Worm (Caenorhabditis elegans): ENCODE measurements around the gene E02A10.4.

Gene E02A10.4

ce11 chrV:12567850-12568249 lies at the start of gene E02A10.4:
Gene E02A10.4 (minus strand): TSS chrV:12567950.
- no peak for TF ChIP-seq unc-62 (GFP tag; optimal IDR thresholded peaks at IDR 0.05)

- TF ChIP-seq unc-62 (GFP tag; optimal IDR thresholded peaks at IDR 0.05), result no peak
Observed at ce11 chrV:12612118-12612517, 44.4 kb upstream of the E02A10.4 start, which contains the start of gene cyc-2.2. Gene cyc-2.2 (minus strand): TSS chrV:12612218.

ce11 chrV:12611029-12611428 lies 43.3 kb upstream of the E02A10.4 start, which contains the start of gene cubn-1:
Gene cubn-1 (plus strand): TSS chrV:12611329.
- no peak for TF ChIP-seq unc-62 (GFP tag; optimal IDR thresholded peaks at IDR 0.05)

- TF ChIP-seq unc-62 (GFP tag; optimal IDR thresholded peaks at IDR 0.05), result no peak
Observed at ce11 chrV:12609526-12609925, 41.8 kb upstream of the E02A10.4 start, which contains the start of gene ZC116.1. Gene ZC116.1 (plus strand): TSS chrV:12609826.

- TF ChIP-seq unc-62 (GFP tag; optimal IDR thresholded peaks at IDR 0.05), result no peak
Observed at ce11 chrV:12608857-12609256, 41.1 kb upstream of the E02A10.4 start, which contains the start of gene ZC116.5. Gene ZC116.5 (minus strand): TSS chrV:12608957.

- no peak for TF ChIP-seq unc-62 (GFP tag; optimal IDR thresholded peaks at IDR 0.05)
Observed at ce11 chrV:12607113-12607512, 39.4 kb upstream of the E02A10.4 start, which contains the start of gene erg-28. Gene erg-28 (plus strand): TSS chrV:12607413.

ce11 chrV:12601835-12602234 lies 34.1 kb upstream of the E02A10.4 start:
- no peak for TF ChIP-seq unc-62 (GFP tag; optimal IDR thresholded peaks at IDR 0.05)

ce11 chrV:12599510-12600242 lies 31.9 kb upstream of the E02A10.4 start, which contains the start of gene C14C10.5:
Gene C14C10.5 (plus strand): TSS chrV:12600192.
- TF ChIP-seq unc-62 (GFP tag; optimal IDR thresholded peaks at IDR 0.05), result no peak

- TF ChIP-seq unc-62 (GFP tag; optimal IDR thresholded peaks at IDR 0.05), result no peak
Observed at ce11 chrV:12599110-12599509, 31.4 kb upstream of the E02A10.4 start, which contains the start of the genes C14C10.10 and ril-2. Gene C14C10.10 (minus strand): TSS chrV:12599128. Gene ril-2 (minus strand): TSS chrV:12599157.

ce11 chrV:12596795-12597194 lies 29.0 kb upstream of the E02A10.4 start:
- no peak for TF ChIP-seq unc-62 (GFP tag; optimal IDR thresholded peaks at IDR 0.05)

- no peak for TF ChIP-seq unc-62 (GFP tag; optimal IDR thresholded peaks at IDR 0.05)
Observed at ce11 chrV:12596196-12596595, 28.4 kb upstream of the E02A10.4 start, which contains the start of gene mma-1. Gene mma-1 (minus strand): TSS chrV:12596296.

- no peak for TF ChIP-seq unc-62 (GFP tag; optimal IDR thresholded peaks at IDR 0.05)
Observed at ce11 chrV:12592379-12592778, 24.6 kb upstream of the E02A10.4 start, which contains the start of gene C14C10.2. Gene C14C10.2 (minus strand): TSS chrV:12592479.

- TF ChIP-seq unc-62 (GFP tag; optimal IDR thresholded peaks at IDR 0.05), result no peak
Observed at ce11 chrV:12590601-12591000, 22.9 kb upstream of the E02A10.4 start, which contains the start of gene ttr-43. Gene ttr-43 (minus strand): TSS chrV:12590701.

- TF ChIP-seq unc-62 (GFP tag; optimal IDR thresholded peaks at IDR 0.05), result no peak
Observed at ce11 chrV:12588030-12588429, 20.3 kb upstream of the E02A10.4 start, which contains the start of gene C14C10.1. Gene C14C10.1 (plus strand): TSS chrV:12588330.

ce11 chrV:12586793-12587192 lies 19.0 kb upstream of the E02A10.4 start:
- no peak for TF ChIP-seq unc-62 (GFP tag; optimal IDR thresholded peaks at IDR 0.05)

- TF ChIP-seq unc-62 (GFP tag; optimal IDR thresholded peaks at IDR 0.05), result no peak
Observed at ce11 chrV:12584771-12585170, 17.0 kb upstream of the E02A10.4 start.

- TF ChIP-seq unc-62 (GFP tag; optimal IDR thresholded peaks at IDR 0.05), result no peak
Observed at ce11 chrV:12583421-12583820, 15.7 kb upstream of the E02A10.4 start.
